Fruit fly (Drosophila melanogaster) whole organism, embryonic: ENCODE data around the gene CG34348.

Experiments used
- CG10209 ChIP-seq: fragments of 200-800 bp; sonication (Bioruptor generic); optimal IDR thresholded peaks from 3 replicates; lab custom pipeline; 2017; ENCODE audit warnings: missing biosample characterization, mild to moderate bottlenecking, missing genetic modification characterization, missing genetic modification reagents
- CG1024 ChIP-seq: fragments of 200-800 bp; sonication (Bioruptor generic); IDR thresholded peaks from 2 replicates; pipeline ENCODE4 v1.3.6; 2022; ENCODE audit warnings: missing biosample characterization, missing genetic modification characterization
- CG11456 ChIP-seq: fragments of 200-800 bp; sonication (Bioruptor generic); IDR thresholded peaks from 3 replicates; pipeline ENCODE4 v1.3.6; 2022; ENCODE audit warnings: missing biosample characterization, missing genetic modification characterization
- CG12104 ChIP-seq: fragments of 200-800 bp; sonication (Bioruptor generic); optimal IDR thresholded peaks from 3 replicates; lab custom pipeline; 2016; ENCODE audit warnings: missing biosample characterization, missing genetic modification characterization
- CG12236 ChIP-seq: fragments of 200-800 bp; sonication (Bioruptor generic); optimal IDR thresholded peaks from 2 replicates; lab custom pipeline; 2016; ENCODE audit warnings: missing biosample characterization, missing genetic modification characterization
- CG12391 ChIP-seq: fragments of 200-800 bp; sonication (Bioruptor generic); optimal IDR thresholded peaks from 3 replicates; lab custom pipeline; 2018; ENCODE audit warnings: missing biosample characterization, mild to moderate bottlenecking, missing genetic modification characterization, moderate library complexity
- CG12659 ChIP-seq: fragments of 200-800 bp; sonication (Bioruptor generic); optimal IDR thresholded peaks from 3 replicates; lab custom pipeline; 2017; ENCODE audit warnings: mild to moderate bottlenecking, missing biosample characterization, missing genetic modification reagents, missing genetic modification characterization
- CG13624 ChIP-seq: fragments of 200-800 bp; sonication (Bioruptor generic); optimal IDR thresholded peaks from 2 replicates; lab custom pipeline; 2016; ENCODE audit warnings: missing biosample characterization, missing genetic modification characterization
- CG14860 ChIP-seq: fragments of 200-800 bp; sonication (Bioruptor generic); IDR thresholded peaks from 3 replicates; pipeline ENCODE4 v1.3.6; 2022; ENCODE audit warnings: missing biosample characterization, missing genetic modification characterization; ENCODE audit not compliant: partially characterized antibody
- CG16779 ChIP-seq: fragments of 200-800 bp; sonication (Bioruptor generic); IDR thresholded peaks from 2 replicates; pipeline ENCODE4 v1.3.6; 2022; ENCODE audit warnings: missing biosample characterization, missing genetic modification characterization
- CG18476 ChIP-seq: fragments of 200-800 bp; sonication (Bioruptor generic); optimal IDR thresholded peaks from 2 replicates; lab custom pipeline; 2016; ENCODE audit warnings: missing biosample characterization, mild to moderate bottlenecking, missing genetic modification characterization
- CG2129 ChIP-seq: fragments of 200-800 bp; sonication (Bioruptor generic); IDR thresholded peaks from 2 replicates; pipeline ENCODE4 v1.3.6; 2022; ENCODE audit warnings: missing biosample characterization, missing genetic modification characterization; ENCODE audit not compliant: partially characterized antibody
- CG2712 ChIP-seq: fragments of 200-800 bp; optimal IDR thresholded peaks from 3 replicates; lab custom pipeline; 2019; ENCODE audit warnings: missing biosample characterization, mild to moderate bottlenecking, missing genetic modification characterization, moderate library complexity
- CG3281 ChIP-seq: fragments of 200-800 bp; sonication (Bioruptor generic); optimal IDR thresholded peaks from 3 replicates; lab custom pipeline; 2017; ENCODE audit warnings: missing biosample characterization, mild to moderate bottlenecking, missing genetic modification characterization
- CG3407 ChIP-seq: fragments of 200-800 bp; sonication (Bioruptor generic); optimal IDR thresholded peaks from 2 replicates; lab custom pipeline; 2018; ENCODE audit warnings: missing biosample characterization, mild to moderate bottlenecking, missing genetic modification characterization
- CG7839 ChIP-seq: fragments of 200-800 bp; sonication (Bioruptor generic); optimal IDR thresholded peaks from 3 replicates; lab custom pipeline; 2018; ENCODE audit warnings: missing biosample characterization, mild to moderate bottlenecking, missing genetic modification characterization, moderate library complexity
- CG9817 ChIP-seq: fragments of 200-800 bp; sonication (Bioruptor generic); optimal IDR thresholded peaks from 2 replicates; lab custom pipeline; 2018; ENCODE audit warnings: missing biosample characterization, mild to moderate bottlenecking, missing genetic modification characterization, moderate library complexity
- CkIIα-i1 ChIP-seq: fragments of 200-800 bp; sonication (Bioruptor generic); IDR thresholded peaks from 2 replicates; pipeline ENCODE4 v1.3.6; 2022; ENCODE audit warnings: missing biosample characterization, missing genetic modification characterization
- Dip3 ChIP-seq: fragments of 200-800 bp; sonication (Bioruptor generic); optimal IDR thresholded peaks from 3 replicates; lab custom pipeline; 2016; ENCODE audit warnings: missing biosample characterization, missing genetic modification characterization
- HLH3B ChIP-seq: fragments of 200-800 bp; sonication (Bioruptor generic); IDR thresholded peaks from 2 replicates; pipeline ENCODE4 v1.3.6; 2022; ENCODE audit warnings: missing biosample characterization, missing genetic modification characterization
- Hand ChIP-seq: fragments of 200-800 bp; sonication (Bioruptor generic); optimal IDR thresholded peaks from 2 replicates; lab custom pipeline; 2017; ENCODE audit warnings: mild to moderate bottlenecking, missing biosample characterization, missing genetic modification reagents, missing genetic modification characterization
- Hmr ChIP-seq: fragments of 200-800 bp; sonication (Bioruptor generic); optimal IDR thresholded peaks from 3 replicates; lab custom pipeline; 2017; ENCODE audit warnings: mild to moderate bottlenecking, missing biosample characterization, missing genetic modification reagents, missing genetic modification characterization
- Hsf ChIP-seq: fragments of 200-800 bp; sonication (Bioruptor generic); optimal IDR thresholded peaks from 3 replicates; lab custom pipeline; 2016; ENCODE audit warnings: missing biosample characterization, missing genetic modification characterization
- MBD-R2 ChIP-seq: fragments of 200-800 bp; sonication (Bioruptor generic); IDR thresholded peaks from 2 replicates; pipeline ENCODE4 v1.3.6; 2022; ENCODE audit warnings: missing biosample characterization, missing genetic modification characterization
- Meics ChIP-seq: fragments of 200-800 bp; sonication (Bioruptor generic); optimal IDR thresholded peaks from 2 replicates; lab custom pipeline; 2017; ENCODE audit warnings: missing biosample characterization, mild to moderate bottlenecking, missing genetic modification characterization
- NK7.1 ChIP-seq: fragments of 200-800 bp; sonication (Bioruptor generic); optimal IDR thresholded peaks from 3 replicates; lab custom pipeline; 2016; ENCODE audit warnings: missing biosample characterization, missing genetic modification characterization
- NfI ChIP-seq: fragments of 200-800 bp; sonication (Bioruptor generic); optimal IDR thresholded peaks from 3 replicates; lab custom pipeline; 2018; ENCODE audit warnings: missing biosample characterization, mild to moderate bottlenecking, missing genetic modification characterization, moderate library complexity
- Rfx ChIP-seq: fragments of 200-800 bp; sonication (Bioruptor generic); IDR thresholded peaks from 2 replicates; pipeline ENCODE4 v1.3.6; 2022; ENCODE audit warnings: missing biosample characterization, missing genetic modification characterization
- Stat92E ChIP-seq, 3 experiments: fragments of >200 bp in 2 of 3; fragments of 200-800 bp in 1 of 3; sonication (Bioruptor generic) in 1 of 3; optimal IDR thresholded peaks; 2 replicates each; lab custom pipeline; 2017 to 2019; ENCODE audit warnings: missing biosample characterization in 3 of 3, missing genetic modification characterization in 3 of 3, mild to moderate bottlenecking in 1 of 3, moderate library complexity in 1 of 3
- bbx ChIP-seq: fragments of 200-800 bp; sonication (Bioruptor generic); IDR thresholded peaks from 2 replicates; pipeline ENCODE4 v1.3.6; 2022; ENCODE audit warnings: missing biosample characterization, missing genetic modification characterization; ENCODE audit not compliant: partially characterized antibody
- cato ChIP-seq: fragments of 200-800 bp; sonication (Bioruptor generic); optimal IDR thresholded peaks from 2 replicates; lab custom pipeline; 2016; ENCODE audit warnings: missing biosample characterization, missing genetic modification characterization, borderline replicate concordance
- chn ChIP-seq: fragments of 200-800 bp; sonication (Bioruptor generic); optimal IDR thresholded peaks from 2 replicates; lab custom pipeline; 2016; ENCODE audit warnings: missing biosample characterization, missing genetic modification characterization
- dm ChIP-seq: fragments of 200-800 bp; sonication (Bioruptor generic); optimal IDR thresholded peaks from 3 replicates; lab custom pipeline; 2016; ENCODE audit warnings: missing biosample characterization, missing genetic modification characterization
- ems ChIP-seq: fragments of 200-800 bp; sonication (Bioruptor generic); optimal IDR thresholded peaks from 3 replicates; lab custom pipeline; 2016; ENCODE audit warnings: missing biosample characterization, missing genetic modification characterization
- ewg ChIP-seq: fragments of 200-800 bp; sonication (Bioruptor generic); optimal IDR thresholded peaks from 3 replicates; lab custom pipeline; 2017; ENCODE audit warnings: mild to moderate bottlenecking, missing biosample characterization, missing genetic modification reagents, missing genetic modification characterization
- fd102C ChIP-seq: fragments of 200-800 bp; sonication (Bioruptor generic); optimal IDR thresholded peaks from 2 replicates; lab custom pipeline; 2018; ENCODE audit warnings: missing biosample characterization, mild to moderate bottlenecking, missing genetic modification characterization, moderate library complexity
- fd96Cb ChIP-seq: fragments of 200-800 bp; sonication (Bioruptor generic); optimal IDR thresholded peaks from 2 replicates; lab custom pipeline; 2018; ENCODE audit warnings: missing biosample characterization, mild to moderate bottlenecking, missing genetic modification characterization, moderate library complexity
- jigr1 ChIP-seq: fragments of 200-800 bp; sonication (Bioruptor generic); IDR thresholded peaks from 3 replicates; pipeline ENCODE4 v1.3.6; 2022; ENCODE audit warnings: missing biosample characterization, missing genetic modification characterization
- ken ChIP-seq: fragments of 200-800 bp; sonication (Bioruptor generic); IDR thresholded peaks from 3 replicates; pipeline ENCODE4 v1.3.6; 2022; ENCODE audit warnings: missing biosample characterization, missing genetic modification characterization
- lab ChIP-seq: fragments of 200-800 bp; sonication (Bioruptor generic); optimal IDR thresholded peaks from 3 replicates; lab custom pipeline; 2017; ENCODE audit warnings: missing biosample characterization, missing genetic modification characterization, mild to moderate bottlenecking, moderate library complexity, missing genetic modification reagents
- lbe ChIP-seq: fragments of 200-800 bp; sonication (Bioruptor generic); optimal IDR thresholded peaks from 2 replicates; lab custom pipeline; 2016; ENCODE audit warnings: missing biosample characterization, mild to moderate bottlenecking, missing genetic modification characterization
- phol ChIP-seq: fragments of 200-800 bp; sonication (Bioruptor generic); optimal IDR thresholded peaks from 3 replicates; lab custom pipeline; 2018; ENCODE audit warnings: missing biosample characterization, mild to moderate bottlenecking, missing genetic modification characterization, moderate library complexity
- prd ChIP-seq, 3 experiments: fragments of >200 bp in 2 of 3; fragments of 200-800 bp in 1 of 3; sonication (Bioruptor generic) in 1 of 3; optimal IDR thresholded peaks in 2 of 3; IDR thresholded peaks in 1 of 3; 2 replicates in 2 of 3; 3 replicates in 1 of 3; pipeline versions ENCODE4 v1.3.6 to Lab custom; 2017 to 2022; ENCODE audit warnings: missing biosample characterization in 1 of 3, missing genetic modification characterization in 1 of 3
- pzg ChIP-seq: fragments of 200-800 bp; sonication (Bioruptor generic); optimal IDR thresholded peaks from 3 replicates; lab custom pipeline; 2018; ENCODE audit warnings: missing biosample characterization, mild to moderate bottlenecking, missing genetic modification characterization, moderate library complexity
- row ChIP-seq: fragments of 200-800 bp; sonication (Bioruptor generic); IDR thresholded peaks from 3 replicates; pipeline ENCODE4 v1.3.6; 2022; ENCODE audit warnings: missing biosample characterization, missing genetic modification characterization
- scrt ChIP-seq: fragments of 200-800 bp; sonication (Bioruptor generic); optimal IDR thresholded peaks from 2 replicates; lab custom pipeline; 2018; ENCODE audit warnings: missing biosample characterization, mild to moderate bottlenecking, missing genetic modification characterization, moderate library complexity
- trem ChIP-seq: fragments of 200-800 bp; optimal IDR thresholded peaks from 3 replicates; lab custom pipeline; 2019; ENCODE audit warnings: missing biosample characterization, mild to moderate bottlenecking, missing genetic modification characterization, moderate library complexity
- vnd ChIP-seq: fragments of 200-800 bp; sonication (Bioruptor generic); IDR thresholded peaks from 3 replicates; pipeline ENCODE4 v1.3.6; 2022; ENCODE audit warnings: missing biosample characterization, missing genetic modification characterization; ENCODE audit not compliant: partially characterized antibody
- vvl ChIP-seq: fragments of 200-800 bp; sonication (Bioruptor generic); IDR thresholded peaks from 2 replicates; pipeline ENCODE4 v1.3.6; 2022; ENCODE audit warnings: missing biosample characterization, missing genetic modification characterization
- wdn ChIP-seq: fragments of 200-800 bp; sonication (Bioruptor generic); IDR thresholded peaks from 2 replicates; pipeline ENCODE4 v1.3.6; 2022; ENCODE audit warnings: missing biosample characterization, missing genetic modification characterization

The CG34348 gene

dm6 chrX:11349780-11350179 lies 10.1 kb downstream of the CG34348 start, which contains the start of gene NdufV3 (continued):
- TF ChIP-seq Rfx = peak; percentile 67
- TF ChIP-seq CG14860 (GFP tag; lab: Robert Waterston, UW) = no peak
- peak; percentile 10 for TF ChIP-seq CG12659 (GFP tag; lab: Kevin White, UChicago)
- TF ChIP-seq CG7839 (tag; lab: Kevin White, UChicago) = no peak
- TF ChIP-seq CG13624 = no peak
- no peak for TF ChIP-seq CG2712
- no peak for TF ChIP-seq scrt (GFP tag; lab: Kevin White, UChicago)
- no peak for TF ChIP-seq jigr1 (GFP tag; lab: Robert Waterston, UW)
- no peak for TF ChIP-seq CG3407 (GFP tag; lab: Kevin White, UChicago)
- TF ChIP-seq CG9817 (tag; lab: Kevin White, UChicago) = peak; percentile 7
- TF ChIP-seq CG11456 (GFP tag; lab: Robert Waterston, UW) = no peak
- no peak for TF ChIP-seq ems (GFP tag; lab: Kevin White, UChicago)
- no peak for TF ChIP-seq dm (GFP tag; lab: Kevin White, UChicago)
- no peak for TF ChIP-seq CG2129 (GFP tag; lab: Robert Waterston, UW)
- no peak for TF ChIP-seq CG10209
- peak; percentile 1 for TF ChIP-seq CG3281 (GFP tag; lab: Kevin White, UChicago)
- TF ChIP-seq fd102C (GFP tag; lab: Kevin White, UChicago) = no peak
- TF ChIP-seq cato = no peak
- no peak for TF ChIP-seq CG18476 (GFP tag; lab: Kevin White, UChicago)
- TF ChIP-seq CG12391 (tag; lab: Kevin White, UChicago) = peak; percentile 9
- no peak for TF ChIP-seq Hmr (GFP tag; lab: Kevin White, UChicago)
- peak; percentile 14 for TF ChIP-seq lab (GFP tag; lab: Kevin White, UChicago)
- no peak for TF ChIP-seq bbx
- TF ChIP-seq MBD-R2 = peak; percentile 51
- no peak for TF ChIP-seq CkIIα-i1
- TF ChIP-seq CG12104 (GFP tag; lab: Kevin White, UChicago) = no peak
- no peak for TF ChIP-seq lbe (GFP tag; lab: Kevin White, UChicago)
- no peak for TF ChIP-seq wdn (GFP tag; lab: Robert Waterston, UW)
- TF ChIP-seq vnd = no peak
- no peak for TF ChIP-seq NK7.1 (GFP tag; lab: Kevin White, UChicago)
- no peak for TF ChIP-seq CG16779 (GFP tag; lab: Robert Waterston, UW)
- peak; percentile 4 for TF ChIP-seq trem
- TF ChIP-seq Stat92E (GFP tag; optimal IDR thresholded peaks at IDR 0.05; lab: Kevin White, UChicago) = no peak
- no peak for TF ChIP-seq CG1024 (GFP tag; lab: Robert Waterston, UW)
- TF ChIP-seq prd (optimal IDR thresholded peaks at IDR 0.05; lab: Kevin White, UChicago) = no peak
- no peak for TF ChIP-seq prd (GFP tag; IDR thresholded peaks at IDR 0.05; lab: Robert Waterston, UW)
- peak; percentile 13 for TF ChIP-seq Meics
- TF ChIP-seq ewg = no peak
- peak; percentile 21 for TF ChIP-seq chn (GFP tag; lab: Kevin White, UChicago)
- peak; percentile 71; the same call in 1 of the 2 replicates for TF ChIP-seq vvl (GFP tag; lab: Robert Waterston, UW)
- no peak; the same call in 2 of the 3 replicates for TF ChIP-seq ken (GFP tag; lab: Robert Waterston, UW)
- TF ChIP-seq row = peak; percentile 41; the same call in 1 of the 3 replicates
- peak; percentile 31 for TF ChIP-seq NfI
- TF ChIP-seq Hsf (GFP tag; lab: Kevin White, UChicago) = no peak
- peak; percentile 56 for TF ChIP-seq pzg (GFP tag; lab: Kevin White, UChicago)
- TF ChIP-seq Dip3 (GFP tag; lab: Kevin White, UChicago) = no peak
- TF ChIP-seq Hand = no peak
- peak; percentile 10 for TF ChIP-seq phol
- TF ChIP-seq fd96Cb (tag; lab: Kevin White, UChicago) = no peak
- no peak for TF ChIP-seq CG12236
- no peak for TF ChIP-seq HLH3B (GFP tag; lab: Robert Waterston, UW)
